Worm (Caenorhabditis elegans): ENCODE data around the gene ykt-6.
A peak's percentile ranks its signal among the peaks of the same experiment; 100 is the strongest.

ce11 chrIII:7272088-7272487 is 15.3 kb downstream of the ykt-6 start:
- TF ChIP-seq flt-1 (GFP tag; IDR thresholded peaks at IDR 0.05): 0 out of 2 replicates have a peak, but pooled peaks have one; percentile 46
- TF ChIP-seq ztf-23 (GFP tag; IDR thresholded peaks at IDR 0.05): no peak
- TF ChIP-seq ref-1 (GFP tag; conservative IDR thresholded peaks at IDR 0.05): no peak
- no peak for TF ChIP-seq T22C8.4 (GFP tag; IDR thresholded peaks at IDR 0.05)
